Worm (Caenorhabditis elegans): ENCODE data around the gene F35E8.13.

- TF ChIP-seq lin-13 (tag; optimal IDR thresholded peaks at IDR 0.05) (no peak), pha-4 (tag; optimal IDR thresholded peaks at IDR 0.05) (no peak), nhr-237 (tag; optimal IDR thresholded peaks at IDR 0.05) (no peak), elt-1 (tag; optimal IDR thresholded peaks at IDR 0.05; ENCODE audit: borderline replicate concordance, insufficient read depth) (no peak), ceh-43 (GFP tag; optimal IDR thresholded peaks at IDR 0.05) (no peak)
Observed at ce11 chrV:15915919-15916318, 7.2 kb upstream of the F35E8.13 start, which contains the start of gene gst-38.

Data from whole organism, mixed stage, embryonic.